Worm (Caenorhabditis elegans): Measurements from ENCODE around the gene F49C5.12.

The F49C5.12 gene

DNA sequence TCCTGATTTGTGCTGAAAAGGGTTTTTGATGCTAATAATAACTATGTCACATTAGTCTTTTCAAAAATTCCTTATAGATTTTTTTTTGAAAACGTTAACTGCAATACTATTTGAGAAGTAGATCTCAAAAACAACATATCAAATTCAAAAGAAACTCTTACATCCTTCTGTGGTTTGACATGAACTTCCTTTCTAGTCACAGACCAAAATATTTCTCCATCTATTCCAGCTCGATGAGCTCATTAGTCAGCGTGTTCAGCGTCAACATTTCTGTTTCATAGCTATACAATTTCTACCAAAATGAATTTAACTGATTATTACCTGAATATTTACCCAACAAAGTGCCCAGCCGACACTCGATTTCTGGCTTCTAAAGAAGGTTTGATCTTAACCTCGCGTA, 51.5 kb downstream of the F49C5.12 start, which contains the start of gene srh-67:
srh-67 (plus strand) TSS at position 301 of the 400 bp plus-strand sequence.
- TF ChIP-seq ref-1 (GFP tag; conservative IDR thresholded peaks at IDR 0.05) (no peak), klf-2 (GFP tag; conservative IDR thresholded peaks at IDR 0.05) (no peak), T22C8.4 (GFP tag; IDR thresholded peaks at IDR 0.05) (no peak), med-1 (GFP tag; optimal IDR thresholded peaks at IDR 0.05; ENCODE audit: insufficient read depth) (no peak), ztf-29 (GFP tag; IDR thresholded peaks at IDR 0.05) (no peak), flt-1 (GFP tag; IDR thresholded peaks at IDR 0.05) (no peak), cog-1 (tag; optimal IDR thresholded peaks at IDR 0.05) (no peak), tab-1 (GFP tag; IDR thresholded peaks at IDR 0.05) (no peak), ztf-23 (GFP tag; IDR thresholded peaks at IDR 0.05) (no peak)

Measured in whole organism, midembryonic.